Worm (Caenorhabditis elegans): ENCODE measurements around the gene F54F2.7.

DNA sequence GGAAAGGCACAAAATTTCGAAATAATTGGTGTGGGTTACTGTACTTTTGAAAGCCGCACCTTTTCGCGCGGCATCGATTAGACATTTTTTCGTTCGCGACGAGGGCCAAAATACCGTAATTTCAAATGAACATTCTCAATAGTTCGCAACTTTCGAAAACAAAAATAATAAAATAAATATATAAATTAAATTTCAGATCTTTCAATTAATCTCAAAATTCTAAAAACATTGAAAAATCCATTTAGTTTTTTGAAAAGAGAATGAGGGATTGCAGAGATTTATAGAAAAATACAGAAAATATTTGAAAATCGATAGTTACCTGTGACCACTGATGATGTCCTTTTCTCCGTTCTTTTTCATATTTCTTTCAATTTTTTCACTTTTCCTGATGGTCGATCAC is 21.1 kb downstream of the F54F2.7 start, which contains the start of gene K02D10.8:
- TF ChIP-seq ama-1 (optimal IDR thresholded peaks at IDR 0.05): no peak
- TF ChIP-seq tbx-37 (GFP tag; conservative IDR thresholded peaks at IDR 0.05): no peak
- no peak for TF ChIP-seq flt-1 (GFP tag; IDR thresholded peaks at IDR 0.05)
- TF ChIP-seq B0310.2 (tag; optimal IDR thresholded peaks at IDR 0.05): no peak
- no peak for TF ChIP-seq ceh-36 (tag; optimal IDR thresholded peaks at IDR 0.05)
- no peak for TF ChIP-seq hmbx-1 (tag; optimal IDR thresholded peaks at IDR 0.05)
- TF ChIP-seq sea-1 (GFP tag; conservative IDR thresholded peaks at IDR 0.05): no peak
- no peak for TF ChIP-seq hmg-4 (GFP tag; optimal IDR thresholded peaks at IDR 0.05)
- no peak for TF ChIP-seq aly-1 (tag; optimal IDR thresholded peaks at IDR 0.05)
- TF ChIP-seq ceh-13 (GFP tag; optimal IDR thresholded peaks at IDR 0.05): no peak
- TF ChIP-seq hnd-1 (tag; optimal IDR thresholded peaks at IDR 0.05): no peak
- no peak for TF ChIP-seq pes-1 (GFP tag; IDR thresholded peaks at IDR 0.05)

Measured in whole organism, early embryonic.